Worm (Caenorhabditis elegans) whole organism, young adult: ENCODE data around the gene T03G11.9.

ENCODE experiments used
- ama-1 ChIP-seq, 3 experiments: fragments of 150-350 bp in 1 of 3; sonication (generic microtip) in 2 of 3; optimal IDR thresholded peaks; 2 replicates each; lab custom pipeline; 2014 to 2018; ENCODE audit warnings: missing biosample characterization in 2 of 3, missing genetic modification characterization in 2 of 3, missing genetic modification reagents in 2 of 3
- snpc-3.4 ChIP-seq: sonication (generic microtip); optimal IDR thresholded peaks from 2 replicates; lab custom pipeline; 2017; ENCODE audit warnings: missing genetic modification characterization, mild to moderate bottlenecking, missing compliant biosample characterization, antibody characterized with exemption, moderate library complexity, missing genotype, missing genetic modification reagents

DNA sequence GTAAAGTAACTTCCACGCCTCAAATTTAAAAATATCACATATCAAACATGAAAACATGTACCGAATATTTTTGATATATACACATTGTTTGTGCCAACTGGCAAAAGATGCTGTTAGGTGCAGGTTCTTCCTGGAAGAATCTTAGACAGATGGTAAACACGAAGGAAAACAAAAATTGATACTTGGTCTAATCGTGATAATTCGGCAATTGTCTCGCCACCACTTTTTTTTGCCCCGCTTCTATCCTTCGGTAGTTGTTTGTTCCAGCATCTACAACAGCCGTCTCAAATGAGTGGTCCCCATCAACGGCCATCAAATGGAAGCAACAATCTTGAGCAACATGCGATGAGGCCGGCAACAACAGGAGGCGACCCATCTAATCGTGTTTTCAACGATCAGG lies 13.4 kb downstream of the T03G11.9 start:
- no peak for TF ChIP-seq ama-1 (optimal IDR thresholded peaks at IDR 0.05; lab: Kevin White, UChicago)
- no peak for TF ChIP-seq ama-1 (GFP tag; optimal IDR thresholded peaks at IDR 0.05; lab: Kevin White, UChicago)
- no peak for TF ChIP-seq snpc-3.4 (tag; lab: Kevin White, UChicago)
